Fruit fly (Drosophila melanogaster) whole organism: ENCODE data around the gene CG10516.

Experiments used
- CG8478 ChIP-seq: fragments of >200 bp; optimal IDR thresholded peaks from 2 replicates; lab custom pipeline; 2018; ENCODE audit warnings: inconsistent platforms
- Dll ChIP-seq: fragments of >200 bp; optimal IDR thresholded peaks from 2 replicates; lab custom pipeline; 2017
- EcR ChIP-seq, 2 experiments: fragments of >200 bp; optimal IDR thresholded peaks; 2 replicates each; lab custom pipeline; 2017; ENCODE audit warnings: missing biosample characterization in 2 of 2, missing genetic modification characterization in 2 of 2, missing genetic modification reagents in 2 of 2
- pan ChIP-seq: fragments of >200 bp; optimal IDR thresholded peaks from 2 replicates; lab custom pipeline; 2017
- psq ChIP-seq: fragments of >200 bp; optimal IDR thresholded peaks from 2 replicates; lab custom pipeline; 2017
- usp ChIP-seq: fragments of >200 bp; optimal IDR thresholded peaks from 2 replicates; lab custom pipeline; 2017; ENCODE audit warnings: missing biosample characterization, missing genetic modification characterization, mixed read lengths

Gene CG10516

DNA sequence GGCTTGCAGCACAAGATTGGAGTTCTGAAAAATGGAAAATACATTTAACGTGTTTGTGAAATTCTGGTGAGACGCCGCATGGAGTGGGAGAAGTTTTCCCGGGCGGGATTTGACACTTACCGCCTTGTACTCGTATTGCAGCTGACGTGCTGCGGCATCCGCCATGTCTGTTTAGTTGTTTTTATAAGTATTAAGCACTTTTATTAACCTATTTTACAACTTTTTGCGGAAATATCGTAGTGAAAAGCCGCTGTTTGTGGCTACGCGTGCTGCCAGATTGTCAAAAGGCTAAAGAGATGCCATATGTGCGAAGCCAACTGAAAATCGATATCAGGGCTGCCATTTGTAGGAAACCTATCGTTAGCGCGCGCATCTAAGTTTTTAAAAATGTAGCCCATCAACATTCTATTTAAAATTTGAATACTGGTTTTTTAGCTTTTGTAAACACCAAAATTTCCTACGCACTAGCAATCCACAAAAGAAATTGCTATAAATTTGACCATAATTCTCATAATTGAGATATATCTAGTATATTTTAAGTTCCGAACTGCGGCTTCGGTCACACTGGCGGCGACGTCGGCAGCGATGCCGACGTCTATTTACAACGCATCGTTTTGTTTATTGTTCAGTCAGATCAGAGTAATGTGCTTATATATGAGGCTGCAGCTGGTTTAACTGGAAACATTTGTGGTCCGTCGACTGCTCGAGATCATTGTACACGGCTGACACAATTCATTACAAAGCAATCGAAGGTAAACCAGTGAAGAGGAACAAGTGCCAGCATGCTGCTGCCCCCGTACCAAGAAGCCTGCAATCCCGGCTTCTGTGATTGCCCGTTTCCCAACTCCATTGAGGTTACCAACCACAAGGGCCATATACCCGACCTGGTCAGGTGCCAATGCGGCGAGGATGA is at the start of gene CG10516, which contains the start of gene Brr2:
CG10516 (plus strand) TSS at position 617 of the 913 bp plus-strand sequence.
Brr2 (minus strand) TSS at position 285 of the 913 bp plus-strand sequence.
- no peak for TF ChIP-seq pan (lab: Kevin White, UChicago)
- TF ChIP-seq psq (lab: Kevin White, UChicago), result no peak
- TF ChIP-seq EcR (GFP tag; optimal IDR thresholded peaks at IDR 0.05; lab: Kevin White, UChicago), result no peak
- no peak for TF ChIP-seq usp

dm6 chr3L:15921043-15921621 is 46.9 kb upstream of the CG10516 start:
- TF ChIP-seq pan (lab: Kevin White, UChicago) (no peak), Dll (lab: Kevin White, UChicago) (peak; percentile 28), EcR (GFP tag; optimal IDR thresholded peaks at IDR 0.05; lab: Kevin White, UChicago) (no peak)

DNA sequence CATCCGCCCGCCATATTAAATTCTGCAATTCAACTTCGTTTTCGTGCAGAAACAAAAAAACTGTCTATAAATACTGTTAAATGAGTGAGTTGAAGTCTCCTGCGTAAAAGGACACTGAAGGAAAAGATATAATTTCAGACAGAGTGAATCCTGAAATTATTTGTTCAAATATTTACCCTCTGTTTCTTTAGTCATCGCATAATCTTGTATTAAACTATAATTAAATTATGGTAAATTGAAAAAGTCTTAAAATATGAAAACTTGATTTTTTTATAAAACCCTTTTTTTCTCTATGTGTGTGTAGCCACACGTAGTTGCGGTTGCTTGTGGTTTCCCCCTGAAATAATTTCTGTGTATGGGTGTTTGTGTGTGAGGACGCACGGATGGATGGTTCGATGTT is 44.7 kb upstream of the CG10516 start:
- TF ChIP-seq Dll (lab: Kevin White, UChicago) (no peak), pan (lab: Kevin White, UChicago) (no peak), usp (no peak), EcR (GFP tag; optimal IDR thresholded peaks at IDR 0.05; lab: Kevin White, UChicago) (no peak), psq (lab: Kevin White, UChicago) (no peak), CG8478 (lab: Kevin White, UChicago) (no peak)

DNA sequence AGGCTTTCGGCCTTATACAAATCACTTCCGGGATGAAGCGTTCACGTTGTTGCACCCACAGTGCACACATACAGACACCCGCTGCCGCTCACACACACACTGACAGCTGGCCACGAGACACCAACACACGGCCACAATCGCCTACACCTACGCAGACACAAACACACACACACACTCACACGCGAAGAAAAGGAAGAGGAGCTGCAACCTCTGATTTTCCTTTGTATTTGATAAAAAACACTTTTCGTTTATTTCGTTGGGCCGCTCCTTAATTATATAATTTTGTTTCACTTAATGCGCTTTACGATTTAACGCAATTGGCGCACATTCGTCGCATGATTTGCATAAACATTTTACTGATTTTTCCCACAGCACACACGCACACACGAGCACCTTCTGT is 43.7 kb upstream of the CG10516 start:
- TF ChIP-seq CG8478 (lab: Kevin White, UChicago) (no peak), pan (lab: Kevin White, UChicago) (no peak), EcR (GFP tag; optimal IDR thresholded peaks at IDR 0.05; lab: Kevin White, UChicago) (no peak), Dll (lab: Kevin White, UChicago) (no peak), psq (lab: Kevin White, UChicago) (no peak), usp (no peak)

DNA sequence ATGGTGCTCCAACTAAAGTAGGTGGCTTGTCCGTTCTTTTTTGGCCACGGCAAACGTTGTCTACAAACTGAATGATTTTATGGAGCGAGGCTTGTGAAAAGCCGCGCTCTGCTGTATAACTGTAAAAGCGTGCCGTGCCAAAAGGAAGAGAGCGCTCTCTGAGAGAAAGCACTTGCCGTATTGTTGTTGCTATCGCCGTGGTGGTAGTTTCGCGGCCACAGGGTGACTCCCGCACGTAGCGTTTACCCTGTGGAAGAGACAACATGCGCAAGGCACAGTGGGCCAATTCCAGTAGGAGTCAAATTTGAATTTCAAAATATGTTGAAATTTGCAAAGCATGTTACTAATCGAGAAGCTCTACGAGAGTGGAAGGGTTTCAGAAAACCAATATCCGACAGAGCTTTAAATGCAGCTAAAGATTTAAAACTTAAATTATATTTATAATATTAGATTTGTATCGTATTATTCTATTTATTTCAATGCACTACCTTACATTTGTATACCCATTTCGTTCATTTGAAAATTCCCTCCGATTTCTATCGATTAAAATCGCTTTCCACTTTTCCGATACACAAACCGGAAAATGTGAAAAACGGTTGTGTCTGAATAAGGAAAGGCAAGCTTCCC is 43.1 kb upstream of the CG10516 start, which contains the start of gene sff:
sff (minus strand) TSS at position 51 of the 627 bp plus-strand sequence.
- TF ChIP-seq CG8478 (lab: Kevin White, UChicago) (no peak), EcR (GFP tag; optimal IDR thresholded peaks at IDR 0.05; lab: Kevin White, UChicago) (peak in 1 of 2 experiments; percentile 1)

- TF ChIP-seq psq (lab: Kevin White, UChicago) (no peak), EcR (GFP tag; optimal IDR thresholded peaks at IDR 0.05; lab: Kevin White, UChicago) (no peak), Dll (lab: Kevin White, UChicago) (no peak), pan (lab: Kevin White, UChicago) (no peak)
Measured at dm6 chr3L:15940823-15941222, 27.2 kb upstream of the CG10516 start.

DNA sequence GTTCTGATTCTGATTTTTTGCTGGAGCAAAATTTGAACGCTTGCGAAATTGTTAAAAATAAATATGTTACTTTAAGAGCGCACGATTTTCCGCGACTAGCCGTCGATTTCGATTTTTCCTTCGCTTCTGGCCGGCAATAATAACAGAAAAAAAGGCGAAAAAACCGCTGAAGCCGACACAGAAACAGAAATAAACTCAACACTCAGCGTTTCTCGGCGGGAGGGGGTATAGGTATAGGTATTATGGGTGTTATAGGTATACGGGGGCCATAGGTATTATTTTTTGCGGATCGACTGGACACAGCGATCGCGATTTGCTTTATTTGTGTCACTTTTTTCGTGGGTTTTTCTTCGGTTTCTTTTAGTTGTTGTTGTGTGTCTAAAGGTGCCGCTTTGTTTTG is 15.7 kb upstream of the CG10516 start:
- no peak for TF ChIP-seq pan (lab: Kevin White, UChicago)
- TF ChIP-seq Dll (lab: Kevin White, UChicago), result no peak
- TF ChIP-seq psq (lab: Kevin White, UChicago), result no peak
- TF ChIP-seq EcR (GFP tag; optimal IDR thresholded peaks at IDR 0.05; lab: Kevin White, UChicago), result no peak
- no peak for TF ChIP-seq usp
- TF ChIP-seq CG8478 (lab: Kevin White, UChicago), result no peak

DNA sequence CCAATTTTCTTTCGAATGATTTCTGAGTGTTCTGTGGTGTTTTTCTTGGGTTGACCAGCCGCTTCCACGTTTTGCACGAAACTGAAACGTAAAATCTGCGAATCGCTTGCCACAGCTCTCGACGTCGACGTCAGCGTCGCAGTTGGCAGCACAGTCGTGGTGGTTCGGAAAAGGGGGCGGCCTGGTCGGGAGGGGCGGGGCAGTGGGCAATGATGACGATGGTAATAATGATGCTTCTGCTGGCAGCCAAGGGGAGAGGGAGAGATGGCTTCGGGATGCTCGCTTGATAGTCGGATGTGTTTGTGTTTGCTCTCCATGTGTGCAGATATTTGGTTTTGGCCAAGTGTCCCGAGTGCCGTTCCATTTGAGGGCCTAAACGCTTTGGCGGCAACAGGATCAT is 15.1 kb upstream of the CG10516 start:
- TF ChIP-seq pan (lab: Kevin White, UChicago) (no peak), CG8478 (lab: Kevin White, UChicago) (no peak)

- TF ChIP-seq psq (lab: Kevin White, UChicago), result no peak
- no peak for TF ChIP-seq pan (lab: Kevin White, UChicago)
- no peak for TF ChIP-seq Dll (lab: Kevin White, UChicago)
- TF ChIP-seq EcR (GFP tag; optimal IDR thresholded peaks at IDR 0.05; lab: Kevin White, UChicago), result no peak
- TF ChIP-seq CG8478 (lab: Kevin White, UChicago), result no peak
- TF ChIP-seq usp, result no peak
Measured at dm6 chr3L:15953892-15954291, 14.1 kb upstream of the CG10516 start.

DNA sequence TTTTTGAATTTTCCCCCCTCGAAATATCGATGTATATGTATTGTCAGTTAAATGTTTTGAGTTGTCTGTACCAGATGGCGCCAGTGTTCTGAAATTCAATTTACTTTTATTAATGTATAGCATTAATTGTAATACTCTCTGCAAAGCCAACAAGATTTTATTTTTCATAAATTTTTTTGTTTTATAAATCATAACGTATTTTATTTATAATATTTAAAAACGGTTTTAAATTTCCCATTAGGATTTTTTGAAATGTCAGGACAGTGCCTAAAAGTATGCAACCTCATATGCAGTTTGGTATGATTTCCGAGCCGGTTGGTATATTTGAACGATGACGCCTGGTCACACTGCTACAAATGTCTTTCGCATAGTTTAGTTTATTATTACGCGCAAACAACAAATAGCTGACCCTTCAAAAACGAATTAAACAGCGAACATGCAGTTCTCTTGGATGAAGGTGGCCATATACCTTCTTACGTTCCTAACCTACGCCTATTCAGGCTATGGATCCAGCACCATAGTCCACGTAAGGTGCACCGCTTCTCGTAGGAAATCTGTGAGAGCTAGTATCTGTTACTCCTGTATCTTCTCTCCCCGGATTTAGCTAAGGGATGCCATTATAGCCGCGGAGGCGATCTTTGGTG is 13.1 kb upstream of the CG10516 start, which contains the start of the genes Pka-C3 and GXIVsPLA2:
Pka-C3 (minus strand) TSS at position 14 of the 644 bp plus-strand sequence.
GXIVsPLA2 (plus strand) TSS at position 313 of the 644 bp plus-strand sequence.
- TF ChIP-seq Dll (lab: Kevin White, UChicago), result no peak
- TF ChIP-seq pan (lab: Kevin White, UChicago), result no peak
- TF ChIP-seq CG8478 (lab: Kevin White, UChicago), result no peak
- TF ChIP-seq psq (lab: Kevin White, UChicago), result no peak
- no peak for TF ChIP-seq EcR (GFP tag; optimal IDR thresholded peaks at IDR 0.05; lab: Kevin White, UChicago)
- TF ChIP-seq usp, result no peak

DNA sequence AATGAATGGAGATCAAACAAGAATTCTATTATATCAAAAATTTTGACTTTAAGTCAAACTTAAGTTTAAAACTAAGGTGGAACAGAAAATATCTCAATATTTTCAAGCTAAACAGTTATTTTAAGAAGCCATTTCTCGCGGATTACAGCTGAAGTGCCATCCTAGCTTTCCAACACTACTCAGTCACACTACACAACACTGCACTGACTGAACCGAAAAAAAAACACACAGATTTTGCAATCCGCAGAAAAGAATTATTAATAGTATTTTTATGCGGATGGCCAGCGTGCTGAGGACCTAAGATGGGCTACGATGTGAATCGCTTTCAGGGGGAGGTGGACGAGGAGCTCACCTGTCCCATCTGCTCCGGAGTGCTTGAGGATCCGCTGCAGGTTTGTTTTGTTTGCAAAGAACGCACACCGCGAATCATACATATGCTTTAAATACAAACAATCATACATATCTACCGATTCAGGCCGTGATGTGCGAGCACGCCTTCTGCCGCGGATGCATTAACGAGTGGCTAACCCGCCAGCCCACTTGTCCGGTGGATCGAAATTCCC is 11.5 kb upstream of the CG10516 start, which contains the start of gene elgi:
elgi (plus strand) TSS at position 103 of the 563 bp plus-strand sequence.
- TF ChIP-seq EcR (GFP tag; optimal IDR thresholded peaks at IDR 0.05; lab: Kevin White, UChicago), result no peak
- TF ChIP-seq Dll (lab: Kevin White, UChicago), result no peak
- TF ChIP-seq psq (lab: Kevin White, UChicago), result no peak
- TF ChIP-seq usp, result no peak
- no peak for TF ChIP-seq CG8478 (lab: Kevin White, UChicago)
- TF ChIP-seq pan (lab: Kevin White, UChicago), result no peak
